Worm (Caenorhabditis elegans) whole organism, L1 larva: ENCODE results near the gene T03G6.3.

ENCODE experiments used
- lin-13 ChIP-seq: fragments of 150-350 bp; optimal IDR thresholded peaks from 2 replicates; lab custom pipeline; 2014; ENCODE audit warnings: missing biosample characterization, missing genetic modification reagents, missing genetic modification characterization
- lin-15B ChIP-seq: fragments of 150-350 bp; sonication (generic microtip); optimal IDR thresholded peaks from 3 replicates; lab custom pipeline; 2014; ENCODE audit warnings: missing biosample characterization, missing genetic modification characterization
- lin-39 ChIP-seq: fragments of 150-350 bp; optimal IDR thresholded peaks from 2 replicates; lab custom pipeline; 2014; ENCODE audit warnings: missing biosample characterization, missing genetic modification reagents, missing genetic modification characterization

- no peak for TF ChIP-seq lin-15B (tag; lab: Kevin White, UChicago)
- no peak for TF ChIP-seq lin-13
- no peak for TF ChIP-seq lin-39
These were observed 51.5 kb downstream of the T03G6.3 start, which contains the start of gene dhcr-24 for ce11 chrX:2564047-2564446.
